Fruit fly (Drosophila melanogaster): Measurements from ENCODE around the gene CG31176.

- TF ChIP-seq psq (optimal IDR thresholded peaks at IDR 0.05) = no peak
- TF ChIP-seq h (optimal IDR thresholded peaks at IDR 0.05) = no peak
- TF ChIP-seq insv (optimal IDR thresholded peaks at IDR 0.05) = no peak
- no peak for TF ChIP-seq Sin3A (optimal IDR thresholded peaks at IDR 0.05)
- no peak for TF ChIP-seq Myc (optimal IDR thresholded peaks at IDR 0.05)
- no peak for TF ChIP-seq ttk (optimal IDR thresholded peaks at IDR 0.05)
Measured at dm6 chr3R:21630226-21630857, 89.1 kb downstream of the CG31176 start.

All from Kc167 (cell line).